Fruit fly (Drosophila melanogaster) whole organism, embryonic: Measurements from ENCODE around the gene Cngl.
A peak's percentile ranks its signal among the peaks of the same experiment; 100 is the strongest.

Experiments used
- Aef1 ChIP-seq: fragments of 200-800 bp; sonication (Bioruptor generic); IDR thresholded peaks from 3 replicates; pipeline ENCODE4 v1.3.6; 2022; ENCODE audit warnings: missing biosample characterization, missing genetic modification characterization
- Awh ChIP-seq: fragments of 200-800 bp; sonication (Bioruptor generic); IDR thresholded peaks from 2 replicates; pipeline ENCODE4, ENCODE4 v1.3.6; 2022; ENCODE audit warnings: missing biosample characterization, missing genetic modification characterization
- CG10321 ChIP-seq: fragments of 200-800 bp; sonication (Bioruptor generic); IDR thresholded peaks from 2 replicates; pipeline ENCODE4 v1.3.6; 2022; ENCODE audit warnings: missing biosample characterization, missing genetic modification characterization
- CG10431 ChIP-seq: fragments of 200-800 bp; sonication (Bioruptor generic); optimal IDR thresholded peaks from 3 replicates; lab custom pipeline; 2018; ENCODE audit warnings: missing biosample characterization, mild to moderate bottlenecking, missing genetic modification characterization
- CG12942 ChIP-seq: fragments of 200-800 bp; sonication (Bioruptor generic); optimal IDR thresholded peaks from 3 replicates; lab custom pipeline; 2016; ENCODE audit warnings: missing biosample characterization, missing genetic modification characterization
- CG14050 ChIP-seq: fragments of 200-800 bp; sonication (Bioruptor generic); IDR thresholded peaks from 3 replicates; pipeline ENCODE4 v1.3.6; 2022; ENCODE audit warnings: missing biosample characterization, missing genetic modification characterization
- CG14667 ChIP-seq: fragments of 200-800 bp; sonication (Bioruptor generic); IDR thresholded peaks from 2 replicates; pipeline ENCODE4 v1.3.6; 2022; ENCODE audit warnings: missing biosample characterization, missing genetic modification characterization
- CG15073 ChIP-seq: fragments of 200-800 bp; sonication (Bioruptor generic); optimal IDR thresholded peaks from 2 replicates; lab custom pipeline; 2016; ENCODE audit warnings: missing biosample characterization, missing genetic modification characterization
- CG15696 ChIP-seq: fragments of 200-800 bp; sonication (Bioruptor generic); optimal IDR thresholded peaks from 2 replicates; lab custom pipeline; 2019; ENCODE audit warnings: missing biosample characterization, mild to moderate bottlenecking, missing genetic modification characterization, moderate library complexity
- CG1602 ChIP-seq: fragments of 200-800 bp; sonication (Bioruptor generic); optimal IDR thresholded peaks from 3 replicates; lab custom pipeline; 2016; ENCODE audit warnings: missing biosample characterization, missing genetic modification characterization
- CG16863 ChIP-seq: fragments of 200-800 bp; sonication (Bioruptor generic); optimal IDR thresholded peaks from 3 replicates; lab custom pipeline; 2016; ENCODE audit warnings: missing biosample characterization, missing genetic modification characterization
- CG17385 ChIP-seq: fragments of 200-800 bp; sonication (Bioruptor generic); optimal IDR thresholded peaks from 3 replicates; lab custom pipeline; 2018; ENCODE audit warnings: missing biosample characterization, mild to moderate bottlenecking, missing genetic modification characterization
- CG2120 ChIP-seq: fragments of 200-800 bp; sonication (Bioruptor generic); optimal IDR thresholded peaks from 3 replicates; lab custom pipeline; 2016; ENCODE audit warnings: missing biosample characterization, missing genetic modification characterization
- CG2202 ChIP-seq: fragments of 200-800 bp; sonication (Bioruptor generic); optimal IDR thresholded peaks from 2 replicates; lab custom pipeline; 2018; ENCODE audit warnings: missing biosample characterization, mild to moderate bottlenecking, missing genetic modification characterization
- CG3281 ChIP-seq: fragments of 200-800 bp; sonication (Bioruptor generic); optimal IDR thresholded peaks from 3 replicates; lab custom pipeline; 2017; ENCODE audit warnings: missing biosample characterization, mild to moderate bottlenecking, missing genetic modification characterization
- CG4854 ChIP-seq: fragments of 200-800 bp; sonication (Bioruptor generic); optimal IDR thresholded peaks from 2 replicates; lab custom pipeline; 2016; ENCODE audit warnings: missing biosample characterization, missing genetic modification characterization, inconsistent platforms
- CG6272 ChIP-seq: fragments of 200-800 bp; sonication (Bioruptor generic); IDR thresholded peaks from 2 replicates; pipeline ENCODE4 v1.3.6; 2022; ENCODE audit warnings: missing biosample characterization, missing genetic modification characterization
- CG6689 ChIP-seq: fragments of 200-800 bp; sonication (Bioruptor generic); IDR thresholded peaks from 2 replicates; pipeline ENCODE4 v1.3.6; 2022; ENCODE audit warnings: missing biosample characterization, missing genetic modification characterization
- CG7928 ChIP-seq: fragments of 200-800 bp; sonication (Bioruptor generic); optimal IDR thresholded peaks from 2 replicates; lab custom pipeline; 2017; ENCODE audit warnings: missing biosample characterization, mild to moderate bottlenecking, missing genetic modification characterization
- CG8924 ChIP-seq: fragments of 200-800 bp; optimal IDR thresholded peaks from 3 replicates; lab custom pipeline; 2019; ENCODE audit warnings: missing biosample characterization, mild to moderate bottlenecking, missing genetic modification characterization, moderate library complexity
- Chrac-16 ChIP-seq: fragments of 200-800 bp; sonication (Bioruptor generic); optimal IDR thresholded peaks from 3 replicates; lab custom pipeline; 2016; ENCODE audit warnings: missing biosample characterization, missing genetic modification characterization
- Dbx ChIP-seq: fragments of 200-800 bp; sonication (Bioruptor generic); IDR thresholded peaks from 3 replicates; pipeline ENCODE4 v1.3.6; 2022; ENCODE audit warnings: missing biosample characterization, missing genetic modification characterization
- Doc3 ChIP-seq: fragments of 200-800 bp; sonication (Bioruptor generic); IDR thresholded peaks from 3 replicates; pipeline ENCODE4 v1.3.6; 2022; ENCODE audit warnings: missing biosample characterization, missing genetic modification characterization; ENCODE audit not compliant: partially characterized antibody
- Eip74EF ChIP-seq, 2 experiments: fragments of 200-800 bp in 1 of 2; fragments of >200 bp in 1 of 2; sonication (Bioruptor generic) in 1 of 2; optimal IDR thresholded peaks; 2 replicates each; lab custom pipeline; 2017 to 2019; ENCODE audit warnings: missing biosample characterization in 2 of 2, missing genetic modification characterization in 2 of 2, mild to moderate bottlenecking in 1 of 2, moderate library complexity in 1 of 2
- HmgZ ChIP-seq: fragments of 200-800 bp; sonication (Bioruptor generic); optimal IDR thresholded peaks from 2 replicates; lab custom pipeline; 2018; ENCODE audit warnings: missing biosample characterization, mild to moderate bottlenecking, missing genetic modification characterization
- Nf-YC ChIP-seq: fragments of 200-800 bp; optimal IDR thresholded peaks from 3 replicates; lab custom pipeline; 2019; ENCODE audit warnings: missing biosample characterization, mild to moderate bottlenecking, missing genetic modification characterization, moderate library complexity
- Pdp1 ChIP-seq, 2 experiments: fragments of 200-800 bp; sonication (Bioruptor generic); optimal IDR thresholded peaks; 3 replicates each; lab custom pipeline; 2016; ENCODE audit warnings: missing biosample characterization in 2 of 2, missing genetic modification characterization in 2 of 2, mild to moderate bottlenecking in 1 of 2, moderate library complexity in 1 of 2
- Sry-β ChIP-seq: fragments of 200-800 bp; sonication (Bioruptor generic); optimal IDR thresholded peaks from 2 replicates; lab custom pipeline; 2018; ENCODE audit warnings: missing biosample characterization, mild to moderate bottlenecking, missing genetic modification characterization, moderate library complexity
- al ChIP-seq: fragments of 200-800 bp; sonication (Bioruptor generic); IDR thresholded peaks from 2 replicates; pipeline ENCODE4 v1.3.6; 2022; ENCODE audit warnings: missing biosample characterization, missing genetic modification characterization
- ash1 ChIP-seq: fragments of 200-800 bp; sonication (Bioruptor generic); optimal IDR thresholded peaks from 2 replicates; lab custom pipeline; 2018; ENCODE audit warnings: missing biosample characterization, mild to moderate bottlenecking, missing genetic modification characterization
- cg ChIP-seq: fragments of 200-800 bp; sonication (Bioruptor generic); optimal IDR thresholded peaks from 3 replicates; lab custom pipeline; 2019; ENCODE audit warnings: missing biosample characterization, mild to moderate bottlenecking, missing genetic modification characterization, moderate library complexity
- ci ChIP-seq: fragments of 200-800 bp; sonication (Bioruptor generic); IDR thresholded peaks from 3 replicates; pipeline ENCODE4 v1.3.6; 2022; ENCODE audit warnings: missing biosample characterization, missing genetic modification characterization
- crol ChIP-seq: fragments of 200-800 bp; sonication (Bioruptor generic); IDR thresholded peaks from 2 replicates; pipeline ENCODE4 v1.3.6; 2022; ENCODE audit warnings: missing biosample characterization, missing genetic modification characterization
- crp ChIP-seq, 2 experiments: fragments of 200-800 bp; sonication (Bioruptor generic); optimal IDR thresholded peaks; 2 replicates in 1 of 2; 3 replicates in 1 of 2; lab custom pipeline; 2017; ENCODE audit warnings: missing biosample characterization in 2 of 2, missing genetic modification characterization in 2 of 2, mild to moderate bottlenecking in 1 of 2, moderate library complexity in 1 of 2
- cwo ChIP-seq: fragments of 200-800 bp; sonication (Bioruptor generic); optimal IDR thresholded peaks from 3 replicates; lab custom pipeline; 2017; ENCODE audit warnings: missing biosample characterization, missing genetic modification characterization, mild to moderate bottlenecking, moderate library complexity, missing genetic modification reagents
- exex ChIP-seq: fragments of 200-800 bp; sonication (Bioruptor generic); optimal IDR thresholded peaks from 4 replicates; lab custom pipeline; 2018; ENCODE audit warnings: missing biosample characterization, mild to moderate bottlenecking, missing genetic modification characterization, moderate library complexity
- gfzf ChIP-seq: fragments of 200-800 bp; sonication (Bioruptor generic); optimal IDR thresholded peaks from 2 replicates; lab custom pipeline; 2016; ENCODE audit warnings: missing biosample characterization, mild to moderate bottlenecking, missing genetic modification characterization, moderate library complexity
- grn ChIP-seq: fragments of 200-800 bp; sonication (Bioruptor generic); optimal IDR thresholded peaks from 3 replicates; lab custom pipeline; 2017; ENCODE audit warnings: missing biosample characterization, missing genetic modification characterization
- her ChIP-seq: fragments of 200-800 bp; sonication (Bioruptor generic); optimal IDR thresholded peaks from 2 replicates; lab custom pipeline; 2016; ENCODE audit warnings: missing biosample characterization, missing genetic modification characterization
- hkb ChIP-seq, 2 experiments: fragments of 200-800 bp in 1 of 2; fragments of >200 bp in 1 of 2; sonication (Bioruptor generic) in 1 of 2; IDR thresholded peaks in 1 of 2; optimal IDR thresholded peaks in 1 of 2; 2 replicates each; pipeline versions ENCODE4 v1.3.6 to Lab custom; 2017 to 2022; ENCODE audit warnings: missing biosample characterization in 1 of 2, missing genetic modification characterization in 1 of 2
- onecut ChIP-seq: fragments of 200-800 bp; sonication (Bioruptor generic); IDR thresholded peaks from 2 replicates; pipeline ENCODE4 v1.3.6; 2022; ENCODE audit warnings: missing biosample characterization, missing genetic modification characterization
- peb ChIP-seq: fragments of 200-800 bp; sonication (Bioruptor generic); IDR thresholded peaks from 2 replicates; pipeline ENCODE4 v1.3.6; 2022; ENCODE audit warnings: missing biosample characterization, missing genetic modification characterization
- pfk ChIP-seq: fragments of 200-800 bp; sonication (Bioruptor generic); optimal IDR thresholded peaks from 2 replicates; lab custom pipeline; 2018; ENCODE audit warnings: missing biosample characterization, mild to moderate bottlenecking, missing genetic modification characterization, moderate library complexity
- sqz ChIP-seq: fragments of 200-800 bp; sonication (Bioruptor generic); optimal IDR thresholded peaks from 3 replicates; lab custom pipeline; 2018; ENCODE audit warnings: missing biosample characterization, mild to moderate bottlenecking, missing genetic modification characterization
- sug ChIP-seq: fragments of 200-800 bp; optimal IDR thresholded peaks from 2 replicates; lab custom pipeline; 2019; ENCODE audit warnings: missing biosample characterization, mild to moderate bottlenecking, missing genetic modification characterization, moderate library complexity
- tgo ChIP-seq: fragments of 200-800 bp; sonication (Bioruptor generic); IDR thresholded peaks from 3 replicates; pipeline ENCODE4 v1.3.6; 2022; ENCODE audit warnings: missing biosample characterization, missing genetic modification characterization
- tio ChIP-seq: fragments of 200-800 bp; sonication (Bioruptor generic); optimal IDR thresholded peaks from 2 replicates; lab custom pipeline; 2017; ENCODE audit warnings: missing biosample characterization, missing genetic modification characterization, inconsistent platforms
- tup ChIP-seq: fragments of 200-800 bp; sonication (Bioruptor generic); optimal IDR thresholded peaks from 2 replicates; lab custom pipeline; 2016; ENCODE audit warnings: missing biosample characterization, mild to moderate bottlenecking, missing genetic modification characterization, moderate library complexity
- tx ChIP-seq: fragments of 200-800 bp; sonication (Bioruptor generic); optimal IDR thresholded peaks from 2 replicates; lab custom pipeline; 2016; ENCODE audit warnings: missing biosample characterization, missing genetic modification characterization

The Cngl gene

dm6 chrX:15465410-15465809 lies 24.4 kb upstream of the Cngl start (continued):
- TF ChIP-seq hkb (optimal IDR thresholded peaks at IDR 0.05; lab: Kevin White, UChicago) = no peak
- no peak for TF ChIP-seq hkb (GFP tag; IDR thresholded peaks at IDR 0.05; lab: Robert Waterston, UW)
- TF ChIP-seq Chrac-16 (GFP tag; lab: Kevin White, UChicago) = no peak
- no peak for TF ChIP-seq CG16863 (GFP tag; lab: Kevin White, UChicago)
- peak; percentile 68 for TF ChIP-seq sug (tag; lab: Kevin White, UChicago)
- TF ChIP-seq crol (GFP tag; lab: Robert Waterston, UW) = peak; percentile 96
- no peak for TF ChIP-seq sqz
- TF ChIP-seq cwo (GFP tag; lab: Kevin White, UChicago) = peak; percentile 26
- no peak for TF ChIP-seq CG1602 (GFP tag; lab: Kevin White, UChicago)
- peak; percentile 33 for TF ChIP-seq cg (GFP tag; lab: Kevin White, UChicago)
- peak in 1 of 2 experiments; percentile 35 for TF ChIP-seq crp (GFP tag; optimal IDR thresholded peaks at IDR 0.05; lab: Kevin White, UChicago)
- no peak for TF ChIP-seq peb (GFP tag; lab: Robert Waterston, UW)
- TF ChIP-seq tio (GFP tag; lab: Kevin White, UChicago) = no peak
- 0 out of 3 replicates have a peak, but pooled peaks have one; percentile 19 for TF ChIP-seq Doc3 (GFP tag; lab: Robert Waterston, UW)
- TF ChIP-seq onecut (GFP tag; lab: Robert Waterston, UW) = no peak
- no peak for TF ChIP-seq CG2120
- TF ChIP-seq CG14050 (GFP tag; lab: Robert Waterston, UW) = no peak
- TF ChIP-seq Nf-YC (tag; lab: Kevin White, UChicago) = peak; percentile 35

dm6 chrX:15464531-15464930 lies 23.5 kb upstream of the Cngl start:
- TF ChIP-seq CG15073 (GFP tag; lab: Kevin White, UChicago) = no peak
- no peak for TF ChIP-seq CG6272 (GFP tag; lab: Robert Waterston, UW)
- TF ChIP-seq CG2202 (tag; lab: Kevin White, UChicago) = no peak
- TF ChIP-seq Aef1 (GFP tag; lab: Robert Waterston, UW) = no peak
- no peak for TF ChIP-seq al (GFP tag; lab: Robert Waterston, UW)
- no peak for TF ChIP-seq CG10431
- TF ChIP-seq gfzf = no peak
- peak; percentile 77 for TF ChIP-seq grn
- TF ChIP-seq CG15696 = no peak
- no peak for TF ChIP-seq CG8924 (tag; lab: Kevin White, UChicago)
- TF ChIP-seq CG12942 = no peak
- TF ChIP-seq exex (tag; lab: Kevin White, UChicago) = peak; percentile 99
- TF ChIP-seq CG3281 (GFP tag; lab: Kevin White, UChicago) = no peak
- no peak for TF ChIP-seq CG4854
- TF ChIP-seq CG7928 = no peak
- TF ChIP-seq Pdp1 (GFP tag; optimal IDR thresholded peaks at IDR 0.05; lab: Kevin White, UChicago) = peak in 1 of 2 experiments; percentile 14
- TF ChIP-seq HmgZ (tag; lab: Kevin White, UChicago) = no peak
- TF ChIP-seq ash1 (GFP tag; lab: Kevin White, UChicago) = no peak
- TF ChIP-seq tx (GFP tag; lab: Kevin White, UChicago) = no peak
- TF ChIP-seq tgo = no peak
- 0 out of 2 replicates have a peak, but pooled peaks have one; percentile 16 for TF ChIP-seq Awh (GFP tag; lab: Robert Waterston, UW)
- no peak for TF ChIP-seq ci (GFP tag; lab: Robert Waterston, UW)
- no peak for TF ChIP-seq her (GFP tag; lab: Kevin White, UChicago)
- TF ChIP-seq tup (GFP tag; lab: Kevin White, UChicago) = no peak
- TF ChIP-seq sug (tag; lab: Kevin White, UChicago) = peak; percentile 67
- TF ChIP-seq CG14050 (GFP tag; lab: Robert Waterston, UW) = no peak
- TF ChIP-seq CG10321 (GFP tag; lab: Robert Waterston, UW) = no peak
- TF ChIP-seq CG6689 (GFP tag; lab: Robert Waterston, UW) = no peak
- TF ChIP-seq pfk = peak; percentile 94
- TF ChIP-seq CG14667 (GFP tag; lab: Robert Waterston, UW) = no peak
- no peak for TF ChIP-seq CG17385
- TF ChIP-seq Dbx (GFP tag; lab: Robert Waterston, UW) = no peak
- no peak for TF ChIP-seq Sry-β (GFP tag; lab: Kevin White, UChicago)
- no peak for TF ChIP-seq Eip74EF (GFP tag; optimal IDR thresholded peaks at IDR 0.05; lab: Kevin White, UChicago)
